Fruit fly (Drosophila melanogaster): ENCODE results near the gene Sym.

Gene Sym

dm6 chr3R:5694461-5694860 lies 47.8 kb downstream of the Sym start (continued):
- no peak for TF ChIP-seq CG8319 (GFP tag; optimal IDR thresholded peaks at IDR 0.05)
- peak; percentile 80 for TF ChIP-seq CG6163 (GFP tag; IDR thresholded peaks at IDR 0.05)
- peak; percentile 55 for TF ChIP-seq pdm3 (GFP tag; optimal IDR thresholded peaks at IDR 0.05)
- TF ChIP-seq CG32006 (GFP tag; optimal IDR thresholded peaks at IDR 0.05): peak; percentile 79
- TF ChIP-seq OdsH (GFP tag; optimal IDR thresholded peaks at IDR 0.05): peak; percentile 68
- TF ChIP-seq Hr4 (GFP tag; optimal IDR thresholded peaks at IDR 0.05): peak; percentile 80
- no peak for TF ChIP-seq CG11902 (GFP tag; optimal IDR thresholded peaks at IDR 0.05)
- peak; percentile 90 for TF ChIP-seq CG15336 (GFP tag; IDR thresholded peaks at IDR 0.05)

dm6 chr3R:5693186-5693585 lies 49.1 kb downstream of the Sym start, which contains the start of gene CG2104:
TSS of gene CG2104 (minus strand) at chr3R:5693286.
- TF ChIP-seq Gug (GFP tag; IDR thresholded peaks at IDR 0.05) (no peak), eg (GFP tag; IDR thresholded peaks at IDR 0.05) (no peak), CG3032 (tag; optimal IDR thresholded peaks at IDR 0.05) (no peak), CG6808 (GFP tag; optimal IDR thresholded peaks at IDR 0.05) (no peak), fkh (GFP tag; optimal IDR thresholded peaks at IDR 0.05) (no peak), acj6 (GFP tag; optimal IDR thresholded peaks at IDR 0.05) (no peak), salr (GFP tag; optimal IDR thresholded peaks at IDR 0.05) (no peak), Hr38 (GFP tag; optimal IDR thresholded peaks at IDR 0.05) (no peak), lz (GFP tag; optimal IDR thresholded peaks at IDR 0.05) (no peak), ss (GFP tag; optimal IDR thresholded peaks at IDR 0.05) (no peak), Blimp-1 (GFP tag; optimal IDR thresholded peaks at IDR 0.05) (no peak), dac (GFP tag; optimal IDR thresholded peaks at IDR 0.05) (no peak)

- TF ChIP-seq achi (GFP tag; optimal IDR thresholded peaks at IDR 0.05) (no peak), CG9139 (GFP tag; optimal IDR thresholded peaks at IDR 0.05) (no peak)
These were observed 51.2 kb downstream of the Sym start for dm6 chr3R:5691042-5691441.

- no peak for TF ChIP-seq Eip93F (GFP tag; optimal IDR thresholded peaks at IDR 0.05)
- TF ChIP-seq dsx (GFP tag; optimal IDR thresholded peaks at IDR 0.05; ENCODE audit: poor library complexity, severe bottlenecking): no peak
- TF ChIP-seq acj6 (GFP tag; optimal IDR thresholded peaks at IDR 0.05): no peak
- TF ChIP-seq CG32006 (GFP tag; optimal IDR thresholded peaks at IDR 0.05): no peak
These were observed 52.6 kb downstream of the Sym start for dm6 chr3R:5689626-5690025.

All from whole organism, prepupa.